Fruit fly (Drosophila melanogaster) whole organism, embryonic: ENCODE results near the gene Arp8.

Source experiments
- CG13123 ChIP-seq: fragments of 200-800 bp; sonication (Bioruptor generic); optimal IDR thresholded peaks from 2 replicates; lab custom pipeline; 2016; ENCODE audit warnings: missing biosample characterization, missing genetic modification characterization
- CG14860 ChIP-seq: fragments of 200-800 bp; sonication (Bioruptor generic); IDR thresholded peaks from 3 replicates; pipeline ENCODE4 v1.3.6; 2022; ENCODE audit warnings: missing biosample characterization, missing genetic modification characterization; ENCODE audit not compliant: partially characterized antibody
- dimm ChIP-seq: fragments of 200-800 bp; sonication (Bioruptor generic); IDR thresholded peaks from 2 replicates; pipeline ENCODE4 v1.3.6; 2022; ENCODE audit warnings: missing biosample characterization, missing genetic modification characterization
- klu ChIP-seq: fragments of 200-800 bp; sonication (Bioruptor generic); IDR thresholded peaks from 2 replicates; pipeline ENCODE4 v1.3.6; 2022; ENCODE audit warnings: missing biosample characterization, missing genetic modification characterization

DNA sequence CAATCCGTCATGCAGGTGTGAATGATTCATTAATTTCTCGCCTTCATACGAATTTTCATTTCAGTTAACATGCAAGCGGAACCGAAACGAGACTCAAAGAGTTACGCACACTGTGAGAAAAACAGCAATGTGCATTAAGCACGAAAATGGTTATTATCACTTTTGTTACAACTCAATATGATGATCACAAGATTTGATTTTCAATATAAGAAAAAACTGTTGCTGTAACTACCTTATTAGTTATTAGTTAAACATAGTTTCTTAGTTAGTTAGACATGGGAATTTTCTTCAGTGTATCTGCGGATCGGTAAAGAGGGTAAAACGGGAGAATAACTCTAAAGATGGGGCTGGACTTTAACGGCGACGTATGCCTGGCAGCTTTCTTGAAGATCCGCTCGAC lies 45.8 kb downstream of the Arp8 start:
- TF ChIP-seq CG13123: no peak
- TF ChIP-seq CG14860: no peak
- TF ChIP-seq dimm (GFP tag; lab: Robert Waterston, UW): no peak
- TF ChIP-seq klu (GFP tag; lab: Robert Waterston, UW): no peak
